Worm (Caenorhabditis elegans) whole organism, L4 larva: ENCODE measurements around the gene B0272.4.

Experiments
- D1046.2 ChIP-seq: fragments of 200-800 bp; sonication (Bioruptor generic); IDR thresholded peaks from 2 replicates; pipeline ENCODE4 v1.3.6; 2022; ENCODE audit warnings: missing genetic modification characterization, missing compliant biosample characterization
- F10B5.3 ChIP-seq: sonication (generic microtip); optimal IDR thresholded peaks from 2 replicates; lab custom pipeline; 2016; ENCODE audit warnings: mild to moderate bottlenecking, missing genetic modification characterization, missing compliant biosample characterization
- F26F4.8 ChIP-seq: fragments of 200-800 bp; sonication (Bioruptor generic); conservative IDR thresholded peaks from 2 replicates; pipeline ENCODE4 v1.3.6; 2022; ENCODE audit warnings: missing genetic modification characterization, missing compliant biosample characterization
- F37D6.2 ChIP-seq: sonication (generic microtip); optimal IDR thresholded peaks from 2 replicates; lab custom pipeline; 2016; ENCODE audit warnings: mild to moderate bottlenecking, missing genetic modification characterization, missing compliant biosample characterization
- F44E2.7 ChIP-seq: fragments of 200-800 bp; sonication (Bioruptor generic); IDR thresholded peaks from 2 replicates; pipeline ENCODE4 v2.1.2; 2022; ENCODE audit warnings: missing genetic modification characterization, missing compliant biosample characterization
- T20F7.1 ChIP-seq: fragments of 200-800 bp; sonication (Bioruptor generic); optimal IDR thresholded peaks from 2 replicates; lab custom pipeline; 2018; ENCODE audit warnings: mild to moderate bottlenecking, missing genetic modification characterization, missing compliant biosample characterization
- T26A8.4 ChIP-seq: fragments of 200-800 bp; sonication (Bioruptor generic); IDR thresholded peaks from 2 replicates; pipeline ENCODE4 v1.3.6; 2022; ENCODE audit warnings: missing genetic modification characterization, missing compliant biosample characterization
- Y48G9A.11 ChIP-seq: fragments of 200-800 bp; sonication (Bioruptor generic); IDR thresholded peaks from 2 replicates; pipeline ENCODE4 v1.3.6; 2022; ENCODE audit warnings: missing genetic modification reagents, missing genetic modification characterization, missing compliant biosample characterization
- Y75B8A.6 ChIP-seq: fragments of 200-800 bp; sonication (Bioruptor generic); IDR thresholded peaks from 2 replicates; pipeline ENCODE4 v1.3.6; 2022; ENCODE audit warnings: missing genetic modification reagents, missing genetic modification characterization, missing compliant biosample characterization
- attf-4 ChIP-seq: sonication (generic microtip); optimal IDR thresholded peaks from 3 replicates; lab custom pipeline; 2017; ENCODE audit warnings: missing biosample characterization, missing genetic modification characterization
- ceh-44 ChIP-seq: fragments of 200-800 bp; sonication (Bioruptor generic); IDR thresholded peaks from 2 replicates; pipeline ENCODE4 v1.3.6; 2022; ENCODE audit warnings: missing genetic modification reagents, missing genetic modification characterization, missing compliant biosample characterization
- ctbp-1 ChIP-seq: fragments of 200-800 bp; sonication (Bioruptor generic); IDR thresholded peaks from 2 replicates; pipeline ENCODE4 v1.3.6; 2022; ENCODE audit warnings: missing genetic modification reagents, missing genetic modification characterization, missing compliant biosample characterization
- daf-16 ChIP-seq, 3 experiments: sonication (generic microtip); optimal IDR thresholded peaks; 2 replicates each; lab custom pipeline; 2016 to 2017; ENCODE audit warnings: missing genetic modification characterization in 3 of 3, missing genetic modification reagents in 3 of 3, mild to moderate bottlenecking in 2 of 3, missing compliant biosample characterization in 2 of 3, missing biosample characterization in 1 of 3, moderate library complexity in 1 of 3
- daf-19 ChIP-seq: fragments of 200-800 bp; sonication (Bioruptor generic); conservative IDR thresholded peaks from 2 replicates; pipeline ENCODE4 v1.3.6; 2022; ENCODE audit warnings: missing genetic modification characterization, missing compliant biosample characterization
- dmd-6 ChIP-seq: fragments of 200-800 bp; sonication (Bioruptor generic); IDR thresholded peaks from 2 replicates; pipeline ENCODE4 v1.3.6; 2022; ENCODE audit warnings: missing genetic modification reagents, missing genetic modification characterization, missing compliant biosample characterization
- dmd-8 ChIP-seq: fragments of 200-800 bp; sonication (Bioruptor generic); IDR thresholded peaks from 2 replicates; pipeline ENCODE4 v1.3.6; 2022; ENCODE audit warnings: missing genetic modification characterization, missing compliant biosample characterization
- duxl-1 ChIP-seq: sonication (generic microtip); optimal IDR thresholded peaks from 2 replicates; lab custom pipeline; 2016; ENCODE audit warnings: mild to moderate bottlenecking, missing genetic modification characterization, moderate library complexity, missing compliant biosample characterization; ENCODE audit not compliant: poor library complexity
- dve-1 ChIP-seq: sonication (generic microtip); optimal IDR thresholded peaks from 2 replicates; lab custom pipeline; 2017; ENCODE audit warnings: antibody characterized with exemption, mild to moderate bottlenecking, missing genetic modification characterization, missing compliant biosample characterization; ENCODE audit not compliant: insufficient read depth
- fkh-10 ChIP-seq: fragments of 150-350 bp; optimal IDR thresholded peaks from 2 replicates; lab custom pipeline; 2014; ENCODE audit warnings: missing biosample characterization, missing genetic modification reagents, missing genetic modification characterization
- fos-1 ChIP-seq: fragments of 150-350 bp; optimal IDR thresholded peaks from 2 replicates; lab custom pipeline; 2014; ENCODE audit warnings: missing biosample characterization, missing genetic modification characterization
- hlh-30 ChIP-seq: sonication (generic microtip); optimal IDR thresholded peaks from 2 replicates; lab custom pipeline; 2017; ENCODE audit warnings: antibody characterized with exemption, mild to moderate bottlenecking, missing genetic modification characterization, missing compliant biosample characterization; ENCODE audit not compliant: insufficient read depth
- hmg-1.1 ChIP-seq: fragments of 200-800 bp; sonication (Bioruptor generic); IDR thresholded peaks from 2 replicates; pipeline ENCODE4 v1.3.6; 2022; ENCODE audit warnings: missing genetic modification reagents, missing genetic modification characterization, missing compliant biosample characterization
- jun-1 ChIP-seq: fragments of 150-350 bp; optimal IDR thresholded peaks from 2 replicates; lab custom pipeline; 2014; ENCODE audit warnings: missing biosample characterization, missing genetic modification reagents, missing genetic modification characterization
- lin-15B ChIP-seq: fragments of 150-350 bp; sonication (generic microtip); optimal IDR thresholded peaks from 3 replicates; lab custom pipeline; 2014; ENCODE audit warnings: missing biosample characterization, missing genetic modification characterization
- lir-3 ChIP-seq: sonication (generic microtip); optimal IDR thresholded peaks from 2 replicates; lab custom pipeline; 2016; ENCODE audit warnings: mild to moderate bottlenecking, missing genetic modification characterization, missing compliant biosample characterization
- madf-9 ChIP-seq: fragments of 200-800 bp; sonication (Bioruptor generic); conservative IDR thresholded peaks from 2 replicates; pipeline ENCODE4 v1.3.6; 2022; ENCODE audit warnings: missing genetic modification reagents, missing genetic modification characterization, missing compliant biosample characterization
- mep-1 ChIP-seq: fragments of 150-350 bp; sonication (generic microtip); optimal IDR thresholded peaks from 3 replicates; lab custom pipeline; 2014; ENCODE audit warnings: missing biosample characterization, missing genetic modification characterization
- mes-2 ChIP-seq: sonication (generic microtip); optimal IDR thresholded peaks from 2 replicates; lab custom pipeline; 2016; ENCODE audit warnings: missing genotype, mild to moderate bottlenecking, missing genetic modification characterization, missing compliant biosample characterization; ENCODE audit not compliant: poor library complexity, severe bottlenecking
- nhr-102 ChIP-seq: sonication (generic microtip); optimal IDR thresholded peaks from 2 replicates; lab custom pipeline; 2016; ENCODE audit warnings: mild to moderate bottlenecking, missing genetic modification characterization, moderate library complexity, missing compliant biosample characterization
- nhr-111 ChIP-seq: fragments of 200-800 bp; sonication (Bioruptor generic); optimal IDR thresholded peaks from 2 replicates; lab custom pipeline; 2018; ENCODE audit warnings: mild to moderate bottlenecking, missing genetic modification characterization, missing compliant biosample characterization
- nhr-237 ChIP-seq: sonication (generic microtip); optimal IDR thresholded peaks from 2 replicates; lab custom pipeline; 2017; ENCODE audit warnings: missing biosample characterization, missing genetic modification characterization
- nhr-25 ChIP-seq: sonication (generic microtip); optimal IDR thresholded peaks from 2 replicates; lab custom pipeline; 2017; ENCODE audit warnings: missing genetic modification characterization, mild to moderate bottlenecking, missing compliant biosample characterization, antibody characterized with exemption, moderate library complexity, borderline replicate concordance; ENCODE audit not compliant: insufficient read depth
- nhr-28 ChIP-seq: fragments of 150-350 bp; optimal IDR thresholded peaks from 2 replicates; lab custom pipeline; 2014; ENCODE audit warnings: missing biosample characterization, missing genetic modification characterization
- nhr-41 ChIP-seq: fragments of 200-800 bp; sonication (Bioruptor generic); IDR thresholded peaks from 2 replicates; pipeline ENCODE4 v1.3.6; 2022; ENCODE audit warnings: missing genetic modification reagents, missing genetic modification characterization, missing compliant biosample characterization
- nhr-48 ChIP-seq: sonication (generic microtip); optimal IDR thresholded peaks from 2 replicates; lab custom pipeline; 2016; ENCODE audit warnings: mild to moderate bottlenecking, missing genetic modification characterization, missing compliant biosample characterization
- nhr-6 ChIP-seq: fragments of 150-350 bp; optimal IDR thresholded peaks from 2 replicates; lab custom pipeline; 2014; ENCODE audit warnings: missing biosample characterization, missing genetic modification characterization
- php-3 ChIP-seq: fragments of 200-800 bp; sonication (Bioruptor generic); IDR thresholded peaks from 2 replicates; pipeline ENCODE4 v1.3.6; 2022; ENCODE audit warnings: missing genetic modification reagents, missing genetic modification characterization, missing compliant biosample characterization
- pqm-1 ChIP-seq: sonication (generic microtip); optimal IDR thresholded peaks from 2 replicates; lab custom pipeline; 2017; ENCODE audit warnings: missing biosample characterization, missing genetic modification characterization
- rbr-2 ChIP-seq: sonication (generic microtip); optimal IDR thresholded peaks from 2 replicates; lab custom pipeline; 2016; ENCODE audit warnings: missing genotype, missing genetic modification characterization, missing compliant biosample characterization
- sdz-12 ChIP-seq: fragments of 200-800 bp; sonication (Bioruptor generic); optimal IDR thresholded peaks from 2 replicates; lab custom pipeline; 2018; ENCODE audit warnings: mild to moderate bottlenecking, missing genetic modification characterization, missing compliant biosample characterization
- unc-130 ChIP-seq: sonication (generic microtip); optimal IDR thresholded peaks from 2 replicates; lab custom pipeline; 2016; ENCODE audit warnings: missing genetic modification reagents, missing genetic modification characterization, missing compliant biosample characterization
- unc-39 ChIP-seq: sonication (generic microtip); optimal IDR thresholded peaks from 2 replicates; lab custom pipeline; 2017; ENCODE audit warnings: missing biosample characterization, missing genetic modification characterization
- vab-7 ChIP-seq: fragments of 200-800 bp; sonication (Bioruptor generic); IDR thresholded peaks from 2 replicates; pipeline ENCODE4 v1.3.6; 2022; ENCODE audit warnings: missing genetic modification reagents, missing genetic modification characterization, missing compliant biosample characterization
- zag-1 ChIP-seq: fragments of 150-350 bp; optimal IDR thresholded peaks from 2 replicates; lab custom pipeline; 2014; ENCODE audit warnings: missing biosample characterization, missing genetic modification characterization
- zfp-2 ChIP-seq: sonication (generic microtip); optimal IDR thresholded peaks from 2 replicates; lab custom pipeline; 2016; ENCODE audit warnings: mild to moderate bottlenecking, missing genetic modification characterization, missing compliant biosample characterization
- zfp-3 ChIP-seq: fragments of 200-800 bp; sonication (Bioruptor generic); conservative IDR thresholded peaks from 2 replicates; pipeline ENCODE4 v1.3.6; 2022; ENCODE audit warnings: missing genetic modification reagents, missing genetic modification characterization, missing compliant biosample characterization

Gene B0272.4

DNA sequence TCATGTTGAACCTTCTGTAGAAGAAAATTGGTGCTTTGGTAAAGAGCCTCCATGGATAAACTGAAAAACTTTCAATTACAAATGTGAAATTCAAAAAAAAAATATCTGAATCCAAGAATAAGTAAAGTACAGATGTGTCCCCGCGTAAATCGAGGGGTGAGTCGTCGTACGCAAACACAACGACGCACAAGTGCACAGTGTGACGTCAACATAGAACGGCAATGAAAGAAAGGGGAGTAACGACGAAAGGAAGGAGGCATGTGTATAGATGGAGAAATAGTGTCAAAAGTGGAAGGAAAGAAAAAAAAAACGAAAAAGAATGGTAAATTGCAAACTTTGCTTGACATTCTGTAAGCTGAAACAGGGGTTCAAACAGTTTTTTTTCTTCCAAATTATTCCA, 13.3 kb downstream of the B0272.4 start, which contains the start of gene memb-1 (continued):
- TF ChIP-seq nhr-25, result no peak
- TF ChIP-seq daf-16 (GFP tag; optimal IDR thresholded peaks at IDR 0.05; lab: Kevin White, UChicago), result no peak
- peak; percentile 83 for TF ChIP-seq daf-16 (tag; optimal IDR thresholded peaks at IDR 0.05; lab: Kevin White, UChicago)
- TF ChIP-seq daf-19, result no peak
- no peak for TF ChIP-seq jun-1
- TF ChIP-seq dmd-8 (GFP tag; lab: Robert Waterston, UW), result no peak
- no peak for TF ChIP-seq vab-7 (GFP tag; lab: Robert Waterston, UW)
- TF ChIP-seq ctbp-1 (GFP tag; lab: Robert Waterston, UW), result no peak
- TF ChIP-seq duxl-1 (tag; lab: Kevin White, UChicago), result peak; percentile 32
- no peak for TF ChIP-seq nhr-48
- TF ChIP-seq T20F7.1 (GFP tag; lab: Kevin White, UChicago), result no peak
- no peak for TF ChIP-seq fkh-10
- no peak for TF ChIP-seq unc-130 (GFP tag; lab: Kevin White, UChicago)

DNA sequence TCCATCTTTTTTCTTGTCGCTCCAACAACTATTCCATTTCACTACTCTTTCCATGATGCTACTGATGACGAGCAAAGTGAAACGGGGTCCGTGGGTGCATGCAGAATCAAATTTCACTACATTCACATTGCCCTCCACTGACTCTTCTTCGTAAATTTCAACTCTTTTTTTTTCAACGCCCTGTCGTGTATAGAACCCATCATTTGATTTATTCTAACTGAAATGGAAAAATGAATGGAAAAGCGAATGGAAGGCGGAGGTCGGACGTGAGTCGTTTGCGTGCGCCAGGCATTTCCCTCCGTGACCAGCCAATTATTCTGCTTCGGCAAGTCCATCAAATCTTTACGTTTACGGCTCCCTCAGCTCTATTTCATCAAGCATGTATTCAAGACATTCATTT, 15.6 kb downstream of the B0272.4 start:
- TF ChIP-seq F26F4.8 (GFP tag; lab: Robert Waterston, UW) (no peak), unc-39 (tag; lab: Kevin White, UChicago) (no peak), nhr-111 (GFP tag; lab: Kevin White, UChicago) (no peak)

DNA sequence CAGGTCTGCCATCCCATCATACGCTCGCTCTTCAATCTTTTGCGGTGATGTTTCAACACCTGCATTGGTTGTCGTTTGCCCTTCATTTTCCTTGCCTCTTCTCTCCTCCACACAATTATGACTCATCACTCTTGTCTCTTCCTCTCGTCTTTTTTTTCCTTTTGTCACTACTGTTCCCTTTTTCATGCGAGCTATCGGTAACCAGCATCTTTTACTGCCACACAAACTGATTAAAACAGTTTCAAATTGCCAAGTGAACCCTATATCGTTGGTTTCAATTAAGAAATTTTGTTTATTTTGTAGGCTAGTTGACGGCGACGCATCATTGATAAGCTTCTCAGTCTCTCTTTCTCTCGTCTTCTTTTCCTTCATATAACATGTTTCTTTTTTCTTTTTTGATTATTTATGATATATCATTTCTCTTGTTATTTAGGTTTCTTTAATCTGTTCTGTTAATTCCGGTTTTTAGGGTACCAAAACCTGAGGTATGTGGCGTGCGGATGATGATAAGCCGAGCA, 18.0 kb downstream of the B0272.4 start, which contains the start of gene ZK899.1:
Gene ZK899.1, plus strand, starts transcription at position 468 of the 518 bp plus-strand sequence.
- TF ChIP-seq attf-4 (tag; lab: Kevin White, UChicago) (no peak), daf-19 (no peak), D1046.2 (GFP tag; lab: Robert Waterston, UW) (no peak), sdz-12 (GFP tag; lab: Kevin White, UChicago) (no peak), nhr-48 (peak; percentile 20), nhr-25 (no peak), unc-130 (GFP tag; lab: Kevin White, UChicago) (no peak), madf-9 (GFP tag; lab: Robert Waterston, UW) (no peak), lir-3 (tag; lab: Kevin White, UChicago) (no peak), nhr-102 (peak; percentile 41), F37D6.2 (tag; lab: Kevin White, UChicago) (no peak), T20F7.1 (GFP tag; lab: Kevin White, UChicago) (peak; percentile 19), hmg-1.1 (GFP tag; lab: Robert Waterston, UW) (no peak), mep-1 (peak; percentile 44), pqm-1 (tag; lab: Kevin White, UChicago) (peak; percentile 81), nhr-28 (tag; lab: Kevin White, UChicago) (peak; percentile 77), fos-1 (tag; lab: Kevin White, UChicago) (no peak), php-3 (GFP tag; lab: Robert Waterston, UW) (no peak), zfp-3 (GFP tag; lab: Robert Waterston, UW) (no peak), dmd-8 (GFP tag; lab: Robert Waterston, UW) (no peak), ceh-44 (GFP tag; lab: Robert Waterston, UW) (no peak), zfp-2 (no peak), nhr-41 (GFP tag; lab: Robert Waterston, UW) (no peak), vab-7 (GFP tag; lab: Robert Waterston, UW) (no peak), dmd-6 (GFP tag; lab: Robert Waterston, UW) (peak; percentile 85), lin-15B (no peak), F10B5.3 (tag; lab: Kevin White, UChicago) (no peak), nhr-6 (tag; lab: Kevin White, UChicago) (peak; percentile 67), hlh-30 (tag; lab: Kevin White, UChicago) (peak; percentile 10), F44E2.7 (GFP tag; lab: Robert Waterston, UW) (no peak), nhr-237 (tag; lab: Kevin White, UChicago) (no peak), T26A8.4 (GFP tag; lab: Robert Waterston, UW) (no peak), rbr-2 (tag; lab: Kevin White, UChicago) (peak; percentile 27), Y48G9A.11 (no peak), zag-1 (tag; lab: Kevin White, UChicago) (no peak), Y75B8A.6 (GFP tag; lab: Robert Waterston, UW) (no peak), mes-2 (peak; percentile 16), dve-1 (peak; percentile 63)
